Fruit fly (Drosophila melanogaster) whole organism, pupa: Measurements from ENCODE around the gene Tsf1.

Experiments used
- CG14655 ChIP-seq: fragments of 200-800 bp; sonication (Bioruptor generic); optimal IDR thresholded peaks from 3 replicates; lab custom pipeline; 2017; ENCODE audit warnings: mild to moderate bottlenecking, missing biosample characterization, missing genetic modification reagents, missing genetic modification characterization
- CG32121 ChIP-seq: fragments of 200-800 bp; sonication (Bioruptor generic); IDR thresholded peaks from 2 replicates; pipeline ENCODE4 v1.3.6; 2022; ENCODE audit warnings: missing biosample characterization, missing genetic modification characterization
- EcR ChIP-seq: fragments of 200-800 bp; sonication (Bioruptor generic); optimal IDR thresholded peaks from 3 replicates; lab custom pipeline; 2019; ENCODE audit warnings: missing biosample characterization, missing genetic modification characterization, mild to moderate bottlenecking, moderate library complexity, missing genetic modification reagents
- Pif1A ChIP-seq: fragments of 200-800 bp; sonication (Bioruptor generic); optimal IDR thresholded peaks from 3 replicates; lab custom pipeline; 2016; ENCODE audit warnings: missing biosample characterization, missing genetic modification characterization
- Pif1B ChIP-seq: fragments of 200-800 bp; sonication (Bioruptor generic); optimal IDR thresholded peaks from 3 replicates; lab custom pipeline; 2016; ENCODE audit warnings: missing biosample characterization, missing genetic modification characterization
- Snoo ChIP-seq: fragments of 200-800 bp; sonication (Bioruptor generic); optimal IDR thresholded peaks from 3 replicates; lab custom pipeline; 2017; ENCODE audit warnings: missing biosample characterization, mild to moderate bottlenecking, missing genetic modification characterization, inconsistent platforms
- fd96Ca ChIP-seq: fragments of 200-800 bp; sonication (Bioruptor generic); IDR thresholded peaks from 3 replicates; pipeline ENCODE4 v1.3.6; 2022; ENCODE audit warnings: missing biosample characterization, missing genetic modification characterization

dm6 chrX:18385801-18386200 is 1.1 kb upstream of the Tsf1 start:
- TF ChIP-seq CG32121 (no peak), Pif1A (GFP tag; lab: Kevin White, UChicago) (no peak), fd96Ca (GFP tag; lab: Robert Waterston, UW) (no peak), EcR (GFP tag; lab: Kevin White, UChicago) (peak; percentile 57), Pif1B (GFP tag; lab: Kevin White, UChicago) (no peak), CG14655 (no peak), Snoo (tag; lab: Kevin White, UChicago) (no peak)
